Worm (Caenorhabditis elegans) whole organism, L2 larva: ENCODE measurements around the gene F07E5.13.

Experiments
- egl-27 ChIP-seq: sonication (generic microtip); optimal IDR thresholded peaks from 3 replicates; lab custom pipeline; 2017; ENCODE audit warnings: missing biosample characterization, missing genetic modification reagents, missing genetic modification characterization
- ztf-11 ChIP-seq: sonication (generic microtip); optimal IDR thresholded peaks from 2 replicates; lab custom pipeline; 2017; ENCODE audit warnings: missing biosample characterization, missing genetic modification characterization

ce11 chrII:2013856-2014255, 50.0 kb downstream of the F07E5.13 start:
- TF ChIP-seq ztf-11 (tag; lab: Kevin White, UChicago) (no peak), egl-27 (no peak)
